Fruit fly (Drosophila melanogaster) whole organism: ENCODE results near the gene CG9281.

ENCODE experiments used
- CG8478 ChIP-seq: fragments of >200 bp; optimal IDR thresholded peaks from 2 replicates; lab custom pipeline; 2018; ENCODE audit warnings: inconsistent platforms
- Dll ChIP-seq: fragments of >200 bp; optimal IDR thresholded peaks from 2 replicates; lab custom pipeline; 2017
- EcR ChIP-seq, 2 experiments: fragments of >200 bp; optimal IDR thresholded peaks; 2 replicates each; lab custom pipeline; 2017; ENCODE audit warnings: missing biosample characterization in 2 of 2, missing genetic modification characterization in 2 of 2, missing genetic modification reagents in 2 of 2
- pan ChIP-seq: fragments of >200 bp; optimal IDR thresholded peaks from 2 replicates; lab custom pipeline; 2017
- psq ChIP-seq: fragments of >200 bp; optimal IDR thresholded peaks from 2 replicates; lab custom pipeline; 2017
- usp ChIP-seq: fragments of >200 bp; optimal IDR thresholded peaks from 2 replicates; lab custom pipeline; 2017; ENCODE audit warnings: missing biosample characterization, missing genetic modification characterization, mixed read lengths

CG9281 gene

dm6 chrX:15684419-15684818, 25.9 kb downstream of the CG9281 start:
- TF ChIP-seq psq (lab: Kevin White, UChicago) (no peak), EcR (GFP tag; optimal IDR thresholded peaks at IDR 0.05; lab: Kevin White, UChicago) (no peak), Dll (lab: Kevin White, UChicago) (no peak), usp (GFP tag; lab: Kevin White, UChicago) (no peak), CG8478 (lab: Kevin White, UChicago) (no peak), pan (lab: Kevin White, UChicago) (no peak)

dm6 chrX:15675294-15675693, 35.0 kb downstream of the CG9281 start, which contains the start of gene CG12708:
Gene CG12708 (plus strand): TSS chrX:15675476.
- TF ChIP-seq EcR (GFP tag; optimal IDR thresholded peaks at IDR 0.05; lab: Kevin White, UChicago), result no peak
- no peak for TF ChIP-seq Dll (lab: Kevin White, UChicago)
- no peak for TF ChIP-seq psq (lab: Kevin White, UChicago)
- TF ChIP-seq pan (lab: Kevin White, UChicago), result no peak
- no peak for TF ChIP-seq CG8478 (lab: Kevin White, UChicago)
- no peak for TF ChIP-seq usp (GFP tag; lab: Kevin White, UChicago)

dm6 chrX:15674337-15674736, 36.0 kb downstream of the CG9281 start:
- no peak for TF ChIP-seq psq (lab: Kevin White, UChicago)
- TF ChIP-seq usp (GFP tag; lab: Kevin White, UChicago), result no peak
- no peak for TF ChIP-seq EcR (GFP tag; optimal IDR thresholded peaks at IDR 0.05; lab: Kevin White, UChicago)
- no peak for TF ChIP-seq pan (lab: Kevin White, UChicago)

- no peak for TF ChIP-seq usp (GFP tag; lab: Kevin White, UChicago)
- TF ChIP-seq pan (lab: Kevin White, UChicago), result no peak
- TF ChIP-seq CG8478 (lab: Kevin White, UChicago), result no peak
- TF ChIP-seq EcR (GFP tag; optimal IDR thresholded peaks at IDR 0.05; lab: Kevin White, UChicago), result no peak
- TF ChIP-seq psq (lab: Kevin White, UChicago), result no peak
- TF ChIP-seq Dll (lab: Kevin White, UChicago), result no peak
Measured at dm6 chrX:15671026-15671563, 39.2 kb downstream of the CG9281 start, which contains the start of gene CG15646. Gene CG15646 (minus strand): TSS chrX:15671029.

- TF ChIP-seq psq (lab: Kevin White, UChicago) (no peak), pan (lab: Kevin White, UChicago) (no peak), usp (GFP tag; lab: Kevin White, UChicago) (no peak), CG8478 (lab: Kevin White, UChicago) (no peak), EcR (GFP tag; optimal IDR thresholded peaks at IDR 0.05; lab: Kevin White, UChicago) (no peak), Dll (lab: Kevin White, UChicago) (no peak)
Measured at dm6 chrX:15662285-15662684, 48.1 kb downstream of the CG9281 start, which contains the start of gene CG8119. Gene CG8119 (plus strand): TSS chrX:15662585.
